Fruit fly (Drosophila melanogaster): ENCODE measurements around the gene CG32284.
A peak's percentile ranks its signal among the peaks of the same experiment; 100 is the strongest.

The CG32284 gene

dm6 chr3L:3198447-3199402 is 12.3 kb downstream of the CG32284 start, which contains the start of the genes CG32276 and gry (continued):
- TF ChIP-seq CG10565 (GFP tag; optimal IDR thresholded peaks at IDR 0.05) (peak; percentile 26), dan (GFP tag; IDR thresholded peaks at IDR 0.05) (no peak), pan (optimal IDR thresholded peaks at IDR 0.05) (no peak), pan (GFP tag; optimal IDR thresholded peaks at IDR 0.05 in 1 of 2, IDR thresholded peaks at IDR 0.05 in 1 of 2) (peak in 1 of 2 experiments; percentile 29), CG17829 (tag; optimal IDR thresholded peaks at IDR 0.05) (peak; percentile 87), NFAT (GFP tag; IDR thresholded peaks at IDR 0.05) (peak; percentile 75), pb (GFP tag; optimal IDR thresholded peaks at IDR 0.05) (peak; percentile 36), fru (optimal IDR thresholded peaks at IDR 0.05) (no peak), ac (GFP tag; optimal IDR thresholded peaks at IDR 0.05) (no peak), amos (GFP tag; IDR thresholded peaks at IDR 0.05; ENCODE audit: partially characterized antibody) (no peak; the same call in 1 of the 2 replicates), CG17568 (GFP tag; optimal IDR thresholded peaks at IDR 0.05) (no peak), Gug (GFP tag; IDR thresholded peaks at IDR 0.05) (peak; percentile 68; the same call in 2 of the 4 replicates), Meics (GFP tag; optimal IDR thresholded peaks at IDR 0.05) (peak; percentile 78), so (GFP tag; IDR thresholded peaks at IDR 0.05) (no peak), Dref (GFP tag; IDR thresholded peaks at IDR 0.05) (0 out of 2 replicates have a peak, but pooled peaks have one; percentile 39), CG31441 (GFP tag; IDR thresholded peaks at IDR 0.05) (no peak), exex (tag; optimal IDR thresholded peaks at IDR 0.05) (peak; percentile 42), Hr78 (GFP tag; optimal IDR thresholded peaks at IDR 0.05) (no peak), fd3F (GFP tag; optimal IDR thresholded peaks at IDR 0.05) (peak; percentile 53), CG11696 (GFP tag; IDR thresholded peaks at IDR 0.05) (no peak), Pdp1 (GFP tag; optimal IDR thresholded peaks at IDR 0.05) (peak in 1 of 2 experiments; percentile 83), Hsf (GFP tag; optimal IDR thresholded peaks at IDR 0.05) (peak; percentile 85), CG6765 (GFP tag; optimal IDR thresholded peaks at IDR 0.05) (no peak), Dbx (GFP tag; IDR thresholded peaks at IDR 0.05) (peak; percentile 69; the same call in 1 of the 3 replicates), Xrp1 (GFP tag; IDR thresholded peaks at IDR 0.05) (peak; percentile 72; the same call in 1 of the 2 replicates), CG15696 (tag; optimal IDR thresholded peaks at IDR 0.05) (peak; percentile 75), croc (GFP tag; conservative IDR thresholded peaks at IDR 0.05) (no peak), hb (GFP tag; IDR thresholded peaks at IDR 0.05; ENCODE audit: partially characterized antibody) (no peak), BEAF-32 (GFP tag; optimal IDR thresholded peaks at IDR 0.05) (peak; percentile 67), zfh2 (GFP tag; optimal IDR thresholded peaks at IDR 0.05) (peak; percentile 85), Hey (tag; optimal IDR thresholded peaks at IDR 0.05) (no peak), Bgb (GFP tag; IDR thresholded peaks at IDR 0.05; ENCODE audit: partially characterized antibody) (no peak; the same call in 1 of the 2 replicates), Doc2 (GFP tag; IDR thresholded peaks at IDR 0.05) (no peak), D (optimal IDR thresholded peaks at IDR 0.05) (peak; percentile 27), D (GFP tag; optimal IDR thresholded peaks at IDR 0.05) (peak; percentile 48), grau (tag; optimal IDR thresholded peaks at IDR 0.05) (no peak), CG4328 (GFP tag; optimal IDR thresholded peaks at IDR 0.05) (peak; percentile 70), CG10321 (GFP tag; IDR thresholded peaks at IDR 0.05) (no peak), oc (tag; optimal IDR thresholded peaks at IDR 0.05) (no peak), CG3163 (GFP tag; optimal IDR thresholded peaks at IDR 0.05) (peak; percentile 61), H15 (GFP tag; IDR thresholded peaks at IDR 0.05) (peak; percentile 63; the same call in 2 of the 3 replicates), cad (GFP tag; optimal IDR thresholded peaks at IDR 0.05) (no peak), az2 (GFP tag; optimal IDR thresholded peaks at IDR 0.05) (peak; percentile 79), Dp (GFP tag; optimal IDR thresholded peaks at IDR 0.05) (peak; percentile 22), pfk (GFP tag; optimal IDR thresholded peaks at IDR 0.05) (peak; percentile 57), CG43689 (GFP tag; IDR thresholded peaks at IDR 0.05) (no peak), CG17912 (GFP tag; optimal IDR thresholded peaks at IDR 0.05) (peak; percentile 7), Asciz (GFP tag; optimal IDR thresholded peaks at IDR 0.05) (no peak), CG18764 (GFP tag; optimal IDR thresholded peaks at IDR 0.05) (peak; percentile 74)

Data from whole organism, embryonic.